Fruit fly (Drosophila melanogaster) whole organism, embryonic: ENCODE data around the gene CG43638.

Source experiments
- Antp ChIP-seq: fragments of 200-800 bp; sonication (Bioruptor generic); optimal IDR thresholded peaks from 3 replicates; lab custom pipeline; 2016; ENCODE audit warnings: missing biosample characterization, missing genetic modification characterization
- C15 ChIP-seq: fragments of 200-800 bp; sonication (Bioruptor generic); IDR thresholded peaks from 3 replicates; pipeline ENCODE4 v1.3.6; 2022; ENCODE audit warnings: missing biosample characterization, missing genetic modification characterization
- CG10366 ChIP-seq: fragments of 200-800 bp; sonication (Bioruptor generic); IDR thresholded peaks from 2 replicates; pipeline ENCODE4 v1.3.6; 2022; ENCODE audit warnings: missing biosample characterization, missing genetic modification characterization
- CG10462 ChIP-seq: fragments of 200-800 bp; sonication (Bioruptor generic); optimal IDR thresholded peaks from 2 replicates; lab custom pipeline; 2016; ENCODE audit warnings: missing biosample characterization, missing genetic modification characterization
- CG10565 ChIP-seq: fragments of 200-800 bp; sonication (Bioruptor generic); optimal IDR thresholded peaks from 3 replicates; lab custom pipeline; 2016; ENCODE audit warnings: missing biosample characterization, mild to moderate bottlenecking, missing genetic modification characterization
- CG11093 ChIP-seq: fragments of 200-800 bp; sonication (Bioruptor generic); IDR thresholded peaks from 3 replicates; pipeline ENCODE4 v1.3.6; 2022; ENCODE audit warnings: missing biosample characterization, missing genetic modification characterization
- CG15073 ChIP-seq: fragments of 200-800 bp; sonication (Bioruptor generic); optimal IDR thresholded peaks from 2 replicates; lab custom pipeline; 2016; ENCODE audit warnings: missing biosample characterization, missing genetic modification characterization
- CG16779 ChIP-seq: fragments of 200-800 bp; sonication (Bioruptor generic); IDR thresholded peaks from 2 replicates; pipeline ENCODE4 v1.3.6; 2022; ENCODE audit warnings: missing biosample characterization, missing genetic modification characterization
- CG17361 ChIP-seq: fragments of 200-800 bp; sonication (Bioruptor generic); IDR thresholded peaks from 3 replicates; pipeline ENCODE4 v1.3.6; 2022; ENCODE audit warnings: missing biosample characterization, missing genetic modification characterization
- CG18764 ChIP-seq: fragments of 200-800 bp; sonication (Bioruptor generic); optimal IDR thresholded peaks from 3 replicates; lab custom pipeline; 2016; ENCODE audit warnings: missing biosample characterization, missing genetic modification characterization
- CG30431 ChIP-seq: fragments of 200-800 bp; sonication (Bioruptor generic); optimal IDR thresholded peaks from 2 replicates; lab custom pipeline; 2017; ENCODE audit warnings: missing biosample characterization, missing genetic modification characterization
- CG5953 ChIP-seq: fragments of 200-800 bp; sonication (Bioruptor generic); IDR thresholded peaks from 2 replicates; pipeline ENCODE4 v1.3.6; 2022; ENCODE audit warnings: missing biosample characterization, missing genetic modification characterization
- CG6813 ChIP-seq: fragments of 200-800 bp; sonication (Bioruptor generic); optimal IDR thresholded peaks from 2 replicates; lab custom pipeline; 2017; ENCODE audit warnings: missing biosample characterization, missing genetic modification characterization, mild to moderate bottlenecking, moderate library complexity, missing genetic modification reagents
- CG8388 ChIP-seq: fragments of 200-800 bp; sonication (Bioruptor generic); optimal IDR thresholded peaks from 2 replicates; lab custom pipeline; 2019; ENCODE audit warnings: missing biosample characterization, mild to moderate bottlenecking, missing genetic modification characterization, moderate library complexity
- CG8944 ChIP-seq: fragments of 200-800 bp; sonication (Bioruptor generic); optimal IDR thresholded peaks from 3 replicates; lab custom pipeline; 2016; ENCODE audit warnings: missing biosample characterization, missing genetic modification characterization
- D19B ChIP-seq: fragments of 200-800 bp; sonication (Bioruptor generic); optimal IDR thresholded peaks from 2 replicates; lab custom pipeline; 2017; ENCODE audit warnings: missing biosample characterization, mild to moderate bottlenecking, missing genetic modification characterization
- E2f2 ChIP-seq: fragments of 200-800 bp; sonication (Bioruptor generic); IDR thresholded peaks from 2 replicates; pipeline ENCODE4 v1.3.6; 2022; ENCODE audit warnings: missing biosample characterization, missing genetic modification characterization
- ERR ChIP-seq: fragments of 200-800 bp; sonication (Bioruptor generic); optimal IDR thresholded peaks from 2 replicates; lab custom pipeline; 2016; ENCODE audit warnings: missing biosample characterization, missing genetic modification characterization
- GATAe ChIP-seq: fragments of 200-800 bp; sonication (Bioruptor generic); conservative IDR thresholded peaks from 2 replicates; pipeline ENCODE4 v1.3.6; 2022; ENCODE audit warnings: missing biosample characterization, missing genetic modification characterization
- HLHmδ ChIP-seq: fragments of 200-800 bp; sonication (Bioruptor generic); optimal IDR thresholded peaks from 2 replicates; lab custom pipeline; 2018; ENCODE audit warnings: missing biosample characterization, mild to moderate bottlenecking, missing genetic modification characterization, moderate library complexity
- Hmr ChIP-seq: fragments of 200-800 bp; sonication (Bioruptor generic); optimal IDR thresholded peaks from 3 replicates; lab custom pipeline; 2017; ENCODE audit warnings: mild to moderate bottlenecking, missing biosample characterization, missing genetic modification reagents, missing genetic modification characterization
- Hr3 ChIP-seq: fragments of 200-800 bp; sonication (Bioruptor generic); optimal IDR thresholded peaks from 3 replicates; lab custom pipeline; 2016; ENCODE audit warnings: missing biosample characterization, missing genetic modification characterization
- Lim3 ChIP-seq: fragments of 200-800 bp; sonication (Bioruptor generic); IDR thresholded peaks from 2 replicates; pipeline ENCODE4 v1.3.6; 2022; ENCODE audit warnings: missing biosample characterization, missing genetic modification characterization
- Meics ChIP-seq: fragments of 200-800 bp; sonication (Bioruptor generic); optimal IDR thresholded peaks from 2 replicates; lab custom pipeline; 2017; ENCODE audit warnings: missing biosample characterization, mild to moderate bottlenecking, missing genetic modification characterization
- Pdp1 ChIP-seq, 2 experiments: fragments of 200-800 bp; sonication (Bioruptor generic); optimal IDR thresholded peaks; 3 replicates each; lab custom pipeline; 2016; ENCODE audit warnings: missing biosample characterization in 2 of 2, missing genetic modification characterization in 2 of 2, mild to moderate bottlenecking in 1 of 2, moderate library complexity in 1 of 2
- Spps ChIP-seq: fragments of 200-800 bp; sonication (Bioruptor generic); optimal IDR thresholded peaks from 2 replicates; lab custom pipeline; 2018; ENCODE audit warnings: missing biosample characterization, mild to moderate bottlenecking, missing genetic modification characterization
- TFAM ChIP-seq: fragments of 200-800 bp; sonication (Bioruptor generic); optimal IDR thresholded peaks from 2 replicates; lab custom pipeline; 2017; ENCODE audit warnings: missing biosample characterization, missing genetic modification characterization, inconsistent platforms
- ac ChIP-seq: fragments of 200-800 bp; sonication (Bioruptor generic); optimal IDR thresholded peaks from 3 replicates; lab custom pipeline; 2017; ENCODE audit warnings: missing biosample characterization, mild to moderate bottlenecking, missing genetic modification characterization
- ap ChIP-seq: fragments of 200-800 bp; sonication (Bioruptor generic); IDR thresholded peaks from 2 replicates; pipeline ENCODE4 v1.3.6; 2022; ENCODE audit warnings: missing biosample characterization, missing genetic modification characterization
- chif ChIP-seq, 2 experiments: fragments of 200-800 bp; sonication (Bioruptor generic); optimal IDR thresholded peaks; 3 replicates each; lab custom pipeline; 2016; ENCODE audit warnings: missing biosample characterization in 2 of 2, missing genetic modification characterization in 2 of 2
- chinmo ChIP-seq: fragments of 200-800 bp; sonication (Bioruptor generic); IDR thresholded peaks from 4 replicates; pipeline ENCODE4 v1.3.6; 2022; ENCODE audit warnings: missing biosample characterization, missing genetic modification characterization; ENCODE audit not compliant: partially characterized antibody
- crc ChIP-seq: fragments of 200-800 bp; sonication (Bioruptor generic); optimal IDR thresholded peaks from 2 replicates; lab custom pipeline; 2016; ENCODE audit warnings: missing biosample characterization, missing genetic modification characterization
- danr ChIP-seq: fragments of 200-800 bp; sonication (Bioruptor generic); IDR thresholded peaks from 2 replicates; pipeline ENCODE4 v1.3.6; 2022; ENCODE audit warnings: missing biosample characterization, missing genetic modification characterization
- ems ChIP-seq: fragments of 200-800 bp; sonication (Bioruptor generic); optimal IDR thresholded peaks from 3 replicates; lab custom pipeline; 2016; ENCODE audit warnings: missing biosample characterization, missing genetic modification characterization
- esg ChIP-seq: fragments of 200-800 bp; sonication (Bioruptor generic); conservative IDR thresholded peaks from 2 replicates; pipeline ENCODE4 v1.3.6; 2022; ENCODE audit warnings: missing biosample characterization, missing genetic modification characterization
- eve ChIP-seq, 2 experiments: fragments of >200 bp; optimal IDR thresholded peaks; 2 replicates each; lab custom pipeline; 2017; ENCODE audit warnings: missing biosample characterization in 2 of 2, missing genetic modification characterization in 2 of 2
- gsb ChIP-seq: fragments of 200-800 bp; sonication (Bioruptor generic); IDR thresholded peaks from 2 replicates; pipeline ENCODE4 v1.3.6; 2022; ENCODE audit warnings: missing biosample characterization, missing genetic modification characterization
- ind ChIP-seq: fragments of 200-800 bp; sonication (Bioruptor generic); optimal IDR thresholded peaks from 3 replicates; lab custom pipeline; 2016; ENCODE audit warnings: missing biosample characterization, missing genetic modification characterization
- insv ChIP-seq, 2 experiments: fragments of 200-800 bp; sonication (Bioruptor generic); optimal IDR thresholded peaks; 3 replicates each; lab custom pipeline; 2016 to 2018; ENCODE audit warnings: missing biosample characterization in 2 of 2, missing genetic modification characterization in 2 of 2
- jigr1 ChIP-seq: fragments of 200-800 bp; sonication (Bioruptor generic); IDR thresholded peaks from 3 replicates; pipeline ENCODE4 v1.3.6; 2022; ENCODE audit warnings: missing biosample characterization, missing genetic modification characterization
- kni ChIP-seq: fragments of 200-800 bp; sonication (Bioruptor generic); optimal IDR thresholded peaks from 3 replicates; lab custom pipeline; 2017; ENCODE audit warnings: mild to moderate bottlenecking, missing biosample characterization, missing genetic modification reagents, missing genetic modification characterization
- mam ChIP-seq: fragments of 200-800 bp; sonication (Bioruptor generic); optimal IDR thresholded peaks from 3 replicates; lab custom pipeline; 2016; ENCODE audit warnings: missing biosample characterization, missing genetic modification characterization
- scrt ChIP-seq: fragments of 200-800 bp; sonication (Bioruptor generic); optimal IDR thresholded peaks from 2 replicates; lab custom pipeline; 2018; ENCODE audit warnings: missing biosample characterization, mild to moderate bottlenecking, missing genetic modification characterization, moderate library complexity
- sima ChIP-seq: fragments of 200-800 bp; sonication (Bioruptor generic); optimal IDR thresholded peaks from 2 replicates; lab custom pipeline; 2016; ENCODE audit warnings: missing biosample characterization, missing genetic modification characterization
- so ChIP-seq: fragments of 200-800 bp; sonication (Bioruptor generic); IDR thresholded peaks from 3 replicates; pipeline ENCODE4 v1.3.6; 2022; ENCODE audit warnings: missing biosample characterization, missing genetic modification characterization
- tll ChIP-seq, 2 experiments: fragments of 200-800 bp in 1 of 2; fragments of >200 bp in 1 of 2; sonication (Bioruptor generic) in 1 of 2; optimal IDR thresholded peaks; 2 replicates each; lab custom pipeline; 2017 to 2019; ENCODE audit warnings: missing biosample characterization in 2 of 2, missing genetic modification characterization in 2 of 2, mild to moderate bottlenecking in 1 of 2, moderate library complexity in 1 of 2
- twi ChIP-seq: fragments of 200-800 bp; optimal IDR thresholded peaks from 2 replicates; lab custom pipeline; 2019; ENCODE audit warnings: missing biosample characterization, mild to moderate bottlenecking, missing genetic modification characterization, moderate library complexity
- usp ChIP-seq: fragments of >200 bp; optimal IDR thresholded peaks from 2 replicates; lab custom pipeline; 2017; ENCODE audit warnings: missing biosample characterization, missing genetic modification characterization
- vvl ChIP-seq: fragments of 200-800 bp; sonication (Bioruptor generic); IDR thresholded peaks from 2 replicates; pipeline ENCODE4 v1.3.6; 2022; ENCODE audit warnings: missing biosample characterization, missing genetic modification characterization

CG43638 gene

dm6 chr3L:12056286-12057178, 12.2 kb downstream of the CG43638 start (continued):
- TF ChIP-seq Pdp1 (GFP tag; optimal IDR thresholded peaks at IDR 0.05; lab: Kevin White, UChicago) (peak; percentile 50 to 70), usp (GFP tag; lab: Kevin White, UChicago) (no peak), so (GFP tag; lab: Robert Waterston, UW) (peak; percentile 30; the same call in 1 of the 3 replicates), CG30431 (peak; percentile 30), TFAM (GFP tag; lab: Kevin White, UChicago) (no peak), E2f2 (GFP tag; lab: Robert Waterston, UW) (peak; percentile 46; the same call in 1 of the 2 replicates), tll (GFP tag; optimal IDR thresholded peaks at IDR 0.05; lab: Kevin White, UChicago) (peak in 1 of 2 experiments; percentile 68), ind (peak; percentile 65), esg (peak; percentile 64), CG10565 (peak; percentile 18), CG8388 (GFP tag; lab: Kevin White, UChicago) (peak; percentile 67), ap (GFP tag; lab: Robert Waterston, UW) (no peak), CG10366 (GFP tag; lab: Robert Waterston, UW) (peak; percentile 52), CG5953 (GFP tag; lab: Robert Waterston, UW) (peak; percentile 24; the same call in 1 of the 2 replicates), Lim3 (peak; percentile 36; the same call in 1 of the 2 replicates), mam (GFP tag; lab: Kevin White, UChicago) (peak; percentile 45), twi (tag; lab: Kevin White, UChicago) (peak; percentile 16), CG15073 (GFP tag; lab: Kevin White, UChicago) (no peak), HLHmδ (no peak), Antp (GFP tag; lab: Kevin White, UChicago) (peak; percentile 66), danr (peak; percentile 48; the same call in 1 of the 2 replicates), sima (no peak), CG18764 (GFP tag; lab: Kevin White, UChicago) (peak; percentile 65), CG16779 (GFP tag; lab: Robert Waterston, UW) (no peak), ac (GFP tag; lab: Kevin White, UChicago) (peak; percentile 9), chif (GFP tag; optimal IDR thresholded peaks at IDR 0.05; lab: Kevin White, UChicago) (peak; percentile 52 to 78), Hmr (peak; percentile 68), CG17361 (GFP tag; lab: Robert Waterston, UW) (peak; percentile 88), CG11093 (GFP tag; lab: Robert Waterston, UW) (no peak; the same call in 2 of the 3 replicates), eve (GFP tag; optimal IDR thresholded peaks at IDR 0.05; lab: Kevin White, UChicago) (peak in 1 of 2 experiments; percentile 90), GATAe (GFP tag; lab: Robert Waterston, UW) (peak; percentile 73), crc (GFP tag; lab: Kevin White, UChicago) (peak; percentile 50), C15 (GFP tag; lab: Robert Waterston, UW) (no peak), CG8944 (GFP tag; lab: Kevin White, UChicago) (peak; percentile 45), kni (GFP tag; lab: Kevin White, UChicago) (no peak), CG6813 (peak; percentile 31), gsb (GFP tag; lab: Robert Waterston, UW) (no peak), chinmo (GFP tag; lab: Robert Waterston, UW) (peak; percentile 85; the same call in 2 of the 4 replicates), CG10462 (GFP tag; lab: Kevin White, UChicago) (peak; percentile 34), jigr1 (GFP tag; lab: Robert Waterston, UW) (peak; percentile 34; the same call in 1 of the 3 replicates), ERR (GFP tag; lab: Kevin White, UChicago) (peak; percentile 24), Hr3 (GFP tag; lab: Kevin White, UChicago) (peak; percentile 67), vvl (peak; percentile 26; the same call in 1 of the 2 replicates), scrt (no peak), D19B (GFP tag; lab: Kevin White, UChicago) (peak; percentile 98), Meics (GFP tag; lab: Kevin White, UChicago) (peak; percentile 66), ems (peak; percentile 72), Spps (tag; lab: Kevin White, UChicago) (peak; percentile 21), insv (GFP tag; optimal IDR thresholded peaks at IDR 0.05; lab: Kevin White, UChicago) (no peak)
